Worm (Caenorhabditis elegans) whole organism, L4 larva: Measurements from ENCODE around the gene dct-6.

Experiments
- F10B5.3 ChIP-seq: sonication (generic microtip); optimal IDR thresholded peaks from 2 replicates; lab custom pipeline; 2016; ENCODE audit warnings: mild to moderate bottlenecking, missing genetic modification characterization, missing compliant biosample characterization
- T20F7.1 ChIP-seq: fragments of 200-800 bp; sonication (Bioruptor generic); optimal IDR thresholded peaks from 2 replicates; lab custom pipeline; 2018; ENCODE audit warnings: mild to moderate bottlenecking, missing genetic modification characterization, missing compliant biosample characterization
- Y105C5A.15 ChIP-seq: fragments of 200-800 bp; sonication (Bioruptor generic); IDR thresholded peaks from 2 replicates; pipeline ENCODE4 v1.3.6; 2022; ENCODE audit warnings: missing genetic modification characterization, missing compliant biosample characterization
- Y5F2A.4 ChIP-seq: fragments of 200-800 bp; sonication (Bioruptor generic); optimal IDR thresholded peaks from 2 replicates; lab custom pipeline; 2018; ENCODE audit warnings: mild to moderate bottlenecking, missing genetic modification characterization, missing compliant biosample characterization
- aha-1 ChIP-seq: fragments of 150-350 bp; peaks from one replicate; lab custom pipeline; 2014; ENCODE audit warnings: missing biosample characterization, missing genetic modification characterization
- arid-1 ChIP-seq: fragments of 200-800 bp; sonication (Bioruptor generic); conservative IDR thresholded peaks from 2 replicates; pipeline ENCODE4 v1.3.6; 2022; ENCODE audit warnings: missing genetic modification reagents, missing genetic modification characterization, missing compliant biosample characterization
- ceh-20 ChIP-seq: fragments of 200-800 bp; sonication (Bioruptor generic); IDR thresholded peaks from 2 replicates; pipeline ENCODE4 v1.3.6; 2022; ENCODE audit warnings: missing genetic modification reagents, missing genetic modification characterization, missing compliant biosample characterization
- ces-1 ChIP-seq: fragments of 150-350 bp; sonication (generic microtip); optimal IDR thresholded peaks from 4 replicates; lab custom pipeline; 2014; ENCODE audit warnings: missing biosample characterization, missing genetic modification reagents, missing genetic modification characterization
- dmd-8 ChIP-seq: fragments of 200-800 bp; sonication (Bioruptor generic); IDR thresholded peaks from 2 replicates; pipeline ENCODE4 v1.3.6; 2022; ENCODE audit warnings: missing genetic modification characterization, missing compliant biosample characterization
- dpl-1 ChIP-seq: fragments of 150-350 bp; optimal IDR thresholded peaks from 2 replicates; lab custom pipeline; 2014; ENCODE audit warnings: missing biosample characterization, missing genetic modification reagents, missing genetic modification characterization
- egl-27 ChIP-seq: sonication (generic microtip); optimal IDR thresholded peaks from 3 replicates; lab custom pipeline; 2017; ENCODE audit warnings: missing biosample characterization, missing genetic modification reagents, missing genetic modification characterization
- egl-43 ChIP-seq: fragments of 200-800 bp; sonication (Bioruptor generic); IDR thresholded peaks from 2 replicates; pipeline ENCODE4 v1.3.6; 2022; ENCODE audit warnings: missing genetic modification reagents, missing genetic modification characterization, missing compliant biosample characterization
- hif-1 ChIP-seq, 2 experiments: sonication (generic microtip); optimal IDR thresholded peaks; 2 replicates each; lab custom pipeline; 2016 to 2017; ENCODE audit warnings: missing compliant biosample characterization in 2 of 2, missing genetic modification characterization in 2 of 2, missing genetic modification reagents in 2 of 2, missing genotype in 2 of 2, mild to moderate bottlenecking in 1 of 2
- hlh-11 ChIP-seq: fragments of 200-800 bp; sonication (Bioruptor generic); optimal IDR thresholded peaks from 2 replicates; lab custom pipeline; 2018; ENCODE audit warnings: mild to moderate bottlenecking, missing genetic modification characterization, missing compliant biosample characterization
- hlh-30 ChIP-seq: sonication (generic microtip); optimal IDR thresholded peaks from 2 replicates; lab custom pipeline; 2017; ENCODE audit warnings: antibody characterized with exemption, mild to moderate bottlenecking, missing genetic modification characterization, missing compliant biosample characterization; ENCODE audit not compliant: insufficient read depth
- lin-38 ChIP-seq: fragments of 200-800 bp; sonication (Bioruptor generic); IDR thresholded peaks from 2 replicates; pipeline ENCODE4 v1.3.6; 2022; ENCODE audit warnings: missing genetic modification reagents, missing genetic modification characterization, missing compliant biosample characterization
- lsy-2 ChIP-seq, 2 experiments: fragments of 150-350 bp in 1 of 2; sonication (generic microtip) in 1 of 2; optimal IDR thresholded peaks; 2 replicates each; lab custom pipeline; 2014 to 2017; ENCODE audit warnings: missing biosample characterization in 2 of 2, missing genetic modification characterization in 2 of 2
- mdl-1 ChIP-seq, 2 experiments: fragments of 150-350 bp in 1 of 2; sonication (generic microtip) in 1 of 2; optimal IDR thresholded peaks; 2 replicates each; lab custom pipeline; 2014 to 2017; ENCODE audit warnings: missing biosample characterization in 2 of 2, missing genetic modification characterization in 2 of 2
- mes-2 ChIP-seq: sonication (generic microtip); optimal IDR thresholded peaks from 2 replicates; lab custom pipeline; 2016; ENCODE audit warnings: missing genotype, mild to moderate bottlenecking, missing genetic modification characterization, missing compliant biosample characterization; ENCODE audit not compliant: poor library complexity, severe bottlenecking
- mxl-2 ChIP-seq: fragments of 200-800 bp; sonication (Bioruptor generic); conservative IDR thresholded peaks from 2 replicates; pipeline ENCODE4 v1.3.6; 2022; ENCODE audit warnings: missing genetic modification reagents, missing genetic modification characterization, missing compliant biosample characterization
- nhr-41 ChIP-seq: fragments of 200-800 bp; sonication (Bioruptor generic); IDR thresholded peaks from 2 replicates; pipeline ENCODE4 v1.3.6; 2022; ENCODE audit warnings: missing genetic modification reagents, missing genetic modification characterization, missing compliant biosample characterization
- nhr-76 ChIP-seq: fragments of 150-350 bp; optimal IDR thresholded peaks from 2 replicates; lab custom pipeline; 2014; ENCODE audit warnings: missing biosample characterization, missing genetic modification characterization
- nhr-77 ChIP-seq: fragments of 150-350 bp; optimal IDR thresholded peaks from 2 replicates; lab custom pipeline; 2014; ENCODE audit warnings: missing biosample characterization, missing genetic modification characterization
- set-16 ChIP-seq: fragments of 200-800 bp; sonication (Bioruptor generic); IDR thresholded peaks from 2 replicates; pipeline ENCODE4 v1.3.6; 2022; ENCODE audit warnings: missing genetic modification reagents, missing genetic modification characterization, missing compliant biosample characterization
- tag-97 ChIP-seq: fragments of 200-800 bp; sonication (Bioruptor generic); IDR thresholded peaks from 2 replicates; pipeline ENCODE4 v1.3.6; 2022; ENCODE audit warnings: missing genetic modification characterization, missing compliant biosample characterization
- unc-62 ChIP-seq, 3 experiments: fragments of 150-350 bp in 1 of 3; sonication (generic microtip); optimal IDR thresholded peaks in 2 of 3; peaks in 1 of 3; 1 replicate in 1 of 3; 2 replicates in 2 of 3; lab custom pipeline; 2014 to 2017; ENCODE audit warnings: missing biosample characterization in 3 of 3, missing genetic modification characterization in 3 of 3, missing genetic modification reagents in 3 of 3, missing genotype in 1 of 3
- zfp-3 ChIP-seq: fragments of 200-800 bp; sonication (Bioruptor generic); conservative IDR thresholded peaks from 2 replicates; pipeline ENCODE4 v1.3.6; 2022; ENCODE audit warnings: missing genetic modification reagents, missing genetic modification characterization, missing compliant biosample characterization

The dct-6 gene

ce11 chrIII:5953041-5953912, 12.9 kb upstream of the dct-6 start (continued):
- TF ChIP-seq T20F7.1 (GFP tag; lab: Kevin White, UChicago) (peak; percentile 12), egl-27 (tag; lab: Kevin White, UChicago) (no peak), arid-1 (GFP tag; lab: Robert Waterston, UW) (peak; percentile 47; the same call in 1 of the 2 replicates), hlh-11 (tag; lab: Kevin White, UChicago) (peak; percentile 14), Y105C5A.15 (GFP tag; lab: Robert Waterston, UW) (0 out of 2 replicates have a peak, but pooled peaks have one; percentile 5), nhr-41 (GFP tag; lab: Robert Waterston, UW) (no peak), F10B5.3 (peak; percentile 12), mxl-2 (GFP tag; lab: Robert Waterston, UW) (0 out of 2 replicates have a peak, but pooled peaks have one; percentile 5), hif-1 (tag; optimal IDR thresholded peaks at IDR 0.05; lab: Kevin White, UChicago) (peak in 1 of 2 experiments; percentile 13), ceh-20 (GFP tag; lab: Robert Waterston, UW) (0 out of 2 replicates have a peak, but pooled peaks have one; percentile 10), hlh-30 (tag; lab: Kevin White, UChicago) (peak; percentile 27), lin-38 (GFP tag; lab: Robert Waterston, UW) (peak; percentile 47), tag-97 (GFP tag; lab: Robert Waterston, UW) (no peak), zfp-3 (peak; percentile 78; the same call in 1 of the 2 replicates)

- TF ChIP-seq Y5F2A.4 (GFP tag; lab: Kevin White, UChicago) (no peak), set-16 (GFP tag; lab: Robert Waterston, UW) (peak; percentile 95), unc-62 (GFP tag; optimal IDR thresholded peaks at IDR 0.05 in 1 of 2; lab: Kevin White, UChicago) (peak in 1 of 2 experiments; percentile 68), unc-62 (tag; optimal IDR thresholded peaks at IDR 0.05; lab: Kevin White, UChicago) (no peak), egl-43 (0 out of 2 replicates have a peak, but pooled peaks have one; percentile 26)
These were observed 12.3 kb upstream of the dct-6 start for ce11 chrIII:5953913-5954290.

- TF ChIP-seq lsy-2 (tag; optimal IDR thresholded peaks at IDR 0.05; lab: Kevin White, UChicago), result peak in 1 of 2 experiments; percentile 17
- TF ChIP-seq nhr-76 (tag; lab: Kevin White, UChicago), result no peak
- TF ChIP-seq nhr-77 (tag; lab: Kevin White, UChicago), result no peak
- peak in 1 of 2 experiments; percentile 53 for TF ChIP-seq mdl-1 (tag; optimal IDR thresholded peaks at IDR 0.05; lab: Kevin White, UChicago)
- peak; percentile 42 for TF ChIP-seq hlh-30 (tag; lab: Kevin White, UChicago)
- peak; percentile 5 for TF ChIP-seq hlh-11 (tag; lab: Kevin White, UChicago)
- TF ChIP-seq mes-2 (tag; lab: Kevin White, UChicago), result peak; percentile 43
- peak; percentile 58 for TF ChIP-seq aha-1 (tag; lab: Kevin White, UChicago)
These were observed 7.9 kb upstream of the dct-6 start, which contains the start of the genes nono-1 and nop-1 for ce11 chrIII:5958172-5958886. TSS of gene nono-1 (minus strand) at chrIII:5958246. TSS of gene nop-1 (plus strand) at chrIII:5958722.

- TF ChIP-seq mes-2 (tag; lab: Kevin White, UChicago) (peak; percentile 73), dpl-1 (GFP tag; lab: Kevin White, UChicago) (peak; percentile 2), dmd-8 (no peak), ces-1 (GFP tag; lab: Kevin White, UChicago) (no peak), set-16 (GFP tag; lab: Robert Waterston, UW) (no peak)
- TF ChIP-seq, all 104 proteins: peak for 2
These were observed 7.2 kb upstream of the dct-6 start for ce11 chrIII:5959049-5959448.
